Fruit fly (Drosophila melanogaster) whole organism, embryonic: ENCODE measurements around the gene CG7766.
A peak's percentile ranks its signal among the peaks of the same experiment; 100 is the strongest.

Experiments
- Bgb ChIP-seq: fragments of 200-800 bp; sonication (Bioruptor generic); IDR thresholded peaks from 2 replicates; pipeline ENCODE4 v1.3.6; 2022; ENCODE audit warnings: missing biosample characterization, missing genetic modification characterization; ENCODE audit not compliant: partially characterized antibody
- Blimp-1 ChIP-seq: fragments of 200-800 bp; sonication (Bioruptor generic); optimal IDR thresholded peaks from 3 replicates; lab custom pipeline; 2018; ENCODE audit warnings: missing biosample characterization, missing genetic modification characterization, mild to moderate bottlenecking, moderate library complexity, missing genetic modification reagents
- BtbVII ChIP-seq: fragments of 200-800 bp; sonication (Bioruptor generic); optimal IDR thresholded peaks from 3 replicates; lab custom pipeline; 2017; ENCODE audit warnings: missing biosample characterization, mild to moderate bottlenecking, missing genetic modification characterization
- CG10366 ChIP-seq: fragments of 200-800 bp; sonication (Bioruptor generic); IDR thresholded peaks from 2 replicates; pipeline ENCODE4 v1.3.6; 2022; ENCODE audit warnings: missing biosample characterization, missing genetic modification characterization
- CG12659 ChIP-seq: fragments of 200-800 bp; sonication (Bioruptor generic); optimal IDR thresholded peaks from 3 replicates; lab custom pipeline; 2017; ENCODE audit warnings: mild to moderate bottlenecking, missing biosample characterization, missing genetic modification reagents, missing genetic modification characterization
- CG17186 ChIP-seq: fragments of 200-800 bp; sonication (Bioruptor generic); optimal IDR thresholded peaks from 3 replicates; lab custom pipeline; 2017; ENCODE audit warnings: missing biosample characterization, missing genetic modification reagents, missing genetic modification characterization
- CG17829 ChIP-seq: fragments of 200-800 bp; optimal IDR thresholded peaks from 2 replicates; lab custom pipeline; 2019; ENCODE audit warnings: missing biosample characterization, mild to moderate bottlenecking, missing genetic modification characterization, moderate library complexity
- CG17912 ChIP-seq: fragments of 200-800 bp; sonication (Bioruptor generic); optimal IDR thresholded peaks from 2 replicates; lab custom pipeline; 2018; ENCODE audit warnings: missing biosample characterization, mild to moderate bottlenecking, missing genetic modification characterization
- CG2678 ChIP-seq: fragments of 200-800 bp; sonication (Bioruptor generic); optimal IDR thresholded peaks from 3 replicates; lab custom pipeline; 2019; ENCODE audit warnings: missing biosample characterization, mild to moderate bottlenecking, missing genetic modification characterization, moderate library complexity
- CG31441 ChIP-seq: fragments of 200-800 bp; sonication (Bioruptor generic); IDR thresholded peaks from 2 replicates; pipeline ENCODE4 v1.3.6; 2022; ENCODE audit warnings: missing biosample characterization, missing genetic modification characterization
- CG34224 ChIP-seq: fragments of 200-800 bp; sonication (Bioruptor generic); IDR thresholded peaks from 3 replicates; pipeline ENCODE4 v1.3.6; 2022; ENCODE audit warnings: missing biosample characterization, missing genetic modification characterization; ENCODE audit not compliant: partially characterized antibody
- CG3838 ChIP-seq: fragments of 200-800 bp; sonication (Bioruptor generic); optimal IDR thresholded peaks from 3 replicates; lab custom pipeline; 2016; ENCODE audit warnings: missing biosample characterization, missing genetic modification characterization
- CG4730 ChIP-seq: fragments of 200-800 bp; sonication (Bioruptor generic); IDR thresholded peaks from 2 replicates; pipeline ENCODE4 v1.3.6; 2022; ENCODE audit warnings: missing biosample characterization, missing genetic modification characterization
- CG6272 ChIP-seq: fragments of 200-800 bp; sonication (Bioruptor generic); IDR thresholded peaks from 2 replicates; pipeline ENCODE4 v1.3.6; 2022; ENCODE audit warnings: missing biosample characterization, missing genetic modification characterization
- CG7928 ChIP-seq: fragments of 200-800 bp; sonication (Bioruptor generic); optimal IDR thresholded peaks from 2 replicates; lab custom pipeline; 2017; ENCODE audit warnings: missing biosample characterization, mild to moderate bottlenecking, missing genetic modification characterization
- CG9437 ChIP-seq: fragments of 200-800 bp; sonication (Bioruptor generic); optimal IDR thresholded peaks from 2 replicates; lab custom pipeline; 2018; ENCODE audit warnings: missing biosample characterization, mild to moderate bottlenecking, missing genetic modification characterization
- CG9797 ChIP-seq: fragments of 200-800 bp; sonication (Bioruptor generic); optimal IDR thresholded peaks from 3 replicates; lab custom pipeline; 2018; ENCODE audit warnings: missing biosample characterization, mild to moderate bottlenecking, missing genetic modification characterization
- Elba2 ChIP-seq: fragments of 200-800 bp; sonication (Bioruptor generic); optimal IDR thresholded peaks from 3 replicates; lab custom pipeline; 2016; ENCODE audit warnings: missing biosample characterization, missing genetic modification characterization
- Hey ChIP-seq: fragments of 200-800 bp; sonication (Bioruptor generic); optimal IDR thresholded peaks from 3 replicates; lab custom pipeline; 2018; ENCODE audit warnings: missing biosample characterization, mild to moderate bottlenecking, missing genetic modification characterization
- Hr3 ChIP-seq: fragments of 200-800 bp; sonication (Bioruptor generic); optimal IDR thresholded peaks from 3 replicates; lab custom pipeline; 2016; ENCODE audit warnings: missing biosample characterization, missing genetic modification characterization
- Hr39 ChIP-seq: fragments of >200 bp; optimal IDR thresholded peaks from 2 replicates; lab custom pipeline; 2017
- Jarid2 ChIP-seq: fragments of 200-800 bp; sonication (Bioruptor generic); optimal IDR thresholded peaks from 3 replicates; lab custom pipeline; 2017; ENCODE audit warnings: mild to moderate bottlenecking, missing biosample characterization, missing genetic modification reagents, missing genetic modification characterization
- Kr ChIP-seq: fragments of 200-800 bp; sonication (Bioruptor generic); optimal IDR thresholded peaks from 2 replicates; lab custom pipeline; 2017; ENCODE audit warnings: missing biosample characterization, mild to moderate bottlenecking, missing genetic modification characterization
- MESR4 ChIP-seq: fragments of 200-800 bp; sonication (Bioruptor generic); optimal IDR thresholded peaks from 2 replicates; lab custom pipeline; 2018; ENCODE audit warnings: missing biosample characterization, mild to moderate bottlenecking, missing genetic modification characterization, moderate library complexity
- Rx ChIP-seq: fragments of 200-800 bp; sonication (Bioruptor generic); IDR thresholded peaks from 2 replicates; pipeline ENCODE4 v1.3.6; 2022; ENCODE audit warnings: missing biosample characterization, missing genetic modification characterization
- Sin3A ChIP-seq: fragments of >200 bp; optimal IDR thresholded peaks from 2 replicates; lab custom pipeline; 2018
- Tbp ChIP-seq: fragments of >200 bp; optimal IDR thresholded peaks from 2 replicates; lab custom pipeline; 2018; ENCODE audit warnings: missing biosample characterization, missing genetic modification characterization
- Vsx1 ChIP-seq: fragments of 200-800 bp; sonication (Bioruptor generic); optimal IDR thresholded peaks from 2 replicates; lab custom pipeline; 2017; ENCODE audit warnings: missing biosample characterization, mild to moderate bottlenecking, missing genetic modification characterization, missing genetic modification reagents
- amos ChIP-seq: fragments of 200-800 bp; sonication (Bioruptor generic); IDR thresholded peaks from 2 replicates; pipeline ENCODE4 v1.3.6; 2022; ENCODE audit warnings: missing biosample characterization, missing genetic modification characterization; ENCODE audit not compliant: partially characterized antibody
- bab2 ChIP-seq: fragments of 200-800 bp; sonication (Bioruptor generic); optimal IDR thresholded peaks from 2 replicates; lab custom pipeline; 2016; ENCODE audit warnings: missing biosample characterization, missing genetic modification characterization
- bcd ChIP-seq: fragments of 200-800 bp; sonication (Bioruptor generic); optimal IDR thresholded peaks from 2 replicates; lab custom pipeline; 2017; ENCODE audit warnings: missing biosample characterization, mild to moderate bottlenecking, missing genetic modification characterization
- cas ChIP-seq: fragments of 200-800 bp; sonication (Bioruptor generic); IDR thresholded peaks from 2 replicates; pipeline ENCODE4 v1.3.6; 2022; ENCODE audit warnings: missing biosample characterization, missing genetic modification characterization
- crol ChIP-seq: fragments of 200-800 bp; sonication (Bioruptor generic); IDR thresholded peaks from 2 replicates; pipeline ENCODE4 v1.3.6; 2022; ENCODE audit warnings: missing biosample characterization, missing genetic modification characterization
- fd3F ChIP-seq: fragments of 200-800 bp; sonication (Bioruptor generic); optimal IDR thresholded peaks from 2 replicates; lab custom pipeline; 2018; ENCODE audit warnings: missing biosample characterization, mild to moderate bottlenecking, missing genetic modification characterization, moderate library complexity
- fd64A ChIP-seq: fragments of 200-800 bp; sonication (Bioruptor generic); optimal IDR thresholded peaks from 3 replicates; lab custom pipeline; 2018; ENCODE audit warnings: missing biosample characterization, mild to moderate bottlenecking, missing genetic modification characterization
- gcm ChIP-seq: fragments of 200-800 bp; sonication (Bioruptor generic); optimal IDR thresholded peaks from 2 replicates; lab custom pipeline; 2019; ENCODE audit warnings: missing biosample characterization, mild to moderate bottlenecking, missing genetic modification characterization, moderate library complexity
- lov ChIP-seq, 2 experiments: fragments of 200-800 bp in 1 of 2; fragments of >200 bp in 1 of 2; sonication (Bioruptor generic) in 1 of 2; IDR thresholded peaks in 1 of 2; optimal IDR thresholded peaks in 1 of 2; 2 replicates in 1 of 2; 3 replicates in 1 of 2; pipeline versions ENCODE4 v1.3.6 to Lab custom; 2017 to 2022; ENCODE audit warnings: missing biosample characterization in 1 of 2, missing genetic modification characterization in 1 of 2
- maf-S ChIP-seq: fragments of 200-800 bp; sonication (Bioruptor generic); optimal IDR thresholded peaks from 2 replicates; lab custom pipeline; 2016; ENCODE audit warnings: missing biosample characterization, missing genetic modification characterization
- otp ChIP-seq: fragments of 200-800 bp; sonication (Bioruptor generic); IDR thresholded peaks from 3 replicates; pipeline ENCODE4, ENCODE4 v1.3.6; 2022; ENCODE audit warnings: missing biosample characterization, missing genetic modification characterization
- prd ChIP-seq, 3 experiments: fragments of >200 bp in 2 of 3; fragments of 200-800 bp in 1 of 3; sonication (Bioruptor generic) in 1 of 3; optimal IDR thresholded peaks in 2 of 3; IDR thresholded peaks in 1 of 3; 2 replicates in 2 of 3; 3 replicates in 1 of 3; pipeline versions ENCODE4 v1.3.6 to Lab custom; 2017 to 2022; ENCODE audit warnings: missing biosample characterization in 1 of 3, missing genetic modification characterization in 1 of 3
- pros ChIP-seq: fragments of 200-800 bp; sonication (Bioruptor generic); optimal IDR thresholded peaks from 3 replicates; lab custom pipeline; 2019; ENCODE audit warnings: missing biosample characterization, mild to moderate bottlenecking, missing genetic modification characterization, moderate library complexity
- sc ChIP-seq, 3 experiments: fragments of >200 bp in 2 of 3; fragments of 200-800 bp in 1 of 3; sonication (Bioruptor generic) in 1 of 3; optimal IDR thresholded peaks; 2 replicates in 2 of 3; 3 replicates in 1 of 3; lab custom pipeline; 2017; ENCODE audit warnings: mild to moderate bottlenecking in 1 of 3, missing biosample characterization in 1 of 3, missing genetic modification characterization in 1 of 3, missing genetic modification reagents in 1 of 3
- seq ChIP-seq: fragments of 200-800 bp; sonication (Bioruptor generic); IDR thresholded peaks from 2 replicates; pipeline ENCODE4 v1.3.6; 2022; ENCODE audit warnings: missing biosample characterization, missing genetic modification characterization
- sisA ChIP-seq: fragments of 200-800 bp; sonication (Bioruptor generic); IDR thresholded peaks from 2 replicates; pipeline ENCODE4 v1.3.6; 2022; ENCODE audit warnings: missing biosample characterization, missing genetic modification characterization
- stwl ChIP-seq: fragments of 200-800 bp; sonication (Bioruptor generic); optimal IDR thresholded peaks from 3 replicates; lab custom pipeline; 2018; ENCODE audit warnings: missing biosample characterization, mild to moderate bottlenecking, missing genetic modification characterization, moderate library complexity
- trem ChIP-seq: fragments of 200-800 bp; optimal IDR thresholded peaks from 3 replicates; lab custom pipeline; 2019; ENCODE audit warnings: missing biosample characterization, mild to moderate bottlenecking, missing genetic modification characterization, moderate library complexity
- twi ChIP-seq: fragments of 200-800 bp; optimal IDR thresholded peaks from 2 replicates; lab custom pipeline; 2019; ENCODE audit warnings: missing biosample characterization, mild to moderate bottlenecking, missing genetic modification characterization, moderate library complexity
- zf30C ChIP-seq: fragments of 200-800 bp; sonication (Bioruptor generic); optimal IDR thresholded peaks from 3 replicates; lab custom pipeline; 2018; ENCODE audit warnings: missing biosample characterization, mild to moderate bottlenecking, missing genetic modification characterization

CG7766 gene

dm6 chrX:9127264-9128011 lies 23.9 kb upstream of the CG7766 start (continued):
- no peak for TF ChIP-seq Elba2 (GFP tag; lab: Kevin White, UChicago)
- no peak for TF ChIP-seq CG9797 (GFP tag; lab: Kevin White, UChicago)
- TF ChIP-seq CG9437 (GFP tag; lab: Kevin White, UChicago), result no peak
- TF ChIP-seq zf30C (GFP tag; lab: Kevin White, UChicago), result no peak
- no peak for TF ChIP-seq CG17829
- no peak for TF ChIP-seq Hr39
- TF ChIP-seq CG12659 (GFP tag; lab: Kevin White, UChicago), result no peak
- peak; percentile 95 for TF ChIP-seq pros (GFP tag; lab: Kevin White, UChicago)
- TF ChIP-seq bcd (GFP tag; lab: Kevin White, UChicago), result peak; percentile 17
- TF ChIP-seq gcm (GFP tag; lab: Kevin White, UChicago), result no peak
- TF ChIP-seq CG31441, result no peak
- TF ChIP-seq amos (GFP tag; lab: Robert Waterston, UW), result no peak
- TF ChIP-seq CG6272 (GFP tag; lab: Robert Waterston, UW), result no peak
- TF ChIP-seq Blimp-1 (GFP tag; lab: Kevin White, UChicago), result peak; percentile 9
- TF ChIP-seq CG3838 (GFP tag; lab: Kevin White, UChicago), result no peak
- TF ChIP-seq CG2678, result peak; percentile 37
- TF ChIP-seq bab2, result peak; percentile 7
- peak; percentile 33 for TF ChIP-seq twi (tag; lab: Kevin White, UChicago)
- no peak for TF ChIP-seq CG17186 (GFP tag; lab: Kevin White, UChicago)
- TF ChIP-seq CG10366 (GFP tag; lab: Robert Waterston, UW), result no peak
- TF ChIP-seq Hr3 (GFP tag; lab: Kevin White, UChicago), result no peak
- TF ChIP-seq seq (GFP tag; lab: Robert Waterston, UW), result no peak
- no peak for TF ChIP-seq CG34224 (GFP tag; lab: Robert Waterston, UW)
- no peak for TF ChIP-seq crol (GFP tag; lab: Robert Waterston, UW)
- no peak for TF ChIP-seq CG17912
- no peak for TF ChIP-seq lov (optimal IDR thresholded peaks at IDR 0.05; lab: Kevin White, UChicago)
- TF ChIP-seq lov (GFP tag; IDR thresholded peaks at IDR 0.05; lab: Robert Waterston, UW), result no peak
- TF ChIP-seq BtbVII (GFP tag; lab: Kevin White, UChicago), result no peak
- TF ChIP-seq otp, result no peak
- TF ChIP-seq Vsx1 (GFP tag; lab: Kevin White, UChicago), result no peak
- TF ChIP-seq CG4730, result no peak
- TF ChIP-seq fd64A (GFP tag; lab: Kevin White, UChicago), result no peak
- TF ChIP-seq fd3F (GFP tag; lab: Kevin White, UChicago), result no peak
- TF ChIP-seq Rx, result no peak
- TF ChIP-seq CG7928 (GFP tag; lab: Kevin White, UChicago), result no peak
- TF ChIP-seq stwl (tag; lab: Kevin White, UChicago), result no peak
- no peak for TF ChIP-seq prd (optimal IDR thresholded peaks at IDR 0.05; lab: Kevin White, UChicago)
- peak; percentile 64; the same call in 2 of the 3 replicates for TF ChIP-seq prd (GFP tag; IDR thresholded peaks at IDR 0.05; lab: Robert Waterston, UW)
- TF ChIP-seq sisA (GFP tag; lab: Robert Waterston, UW), result 0 out of 2 replicates have a peak, but pooled peaks have one; percentile 17
- no peak for TF ChIP-seq MESR4 (GFP tag; lab: Kevin White, UChicago)
- TF ChIP-seq maf-S (GFP tag; lab: Kevin White, UChicago), result no peak
- TF ChIP-seq Tbp, result no peak
- no peak for TF ChIP-seq sc (optimal IDR thresholded peaks at IDR 0.05; lab: Kevin White, UChicago)
- no peak for TF ChIP-seq sc (GFP tag; optimal IDR thresholded peaks at IDR 0.05; lab: Kevin White, UChicago)
- no peak for TF ChIP-seq Sin3A (lab: Kevin White, UChicago)
- no peak for TF ChIP-seq Hey (tag; lab: Kevin White, UChicago)
- TF ChIP-seq Kr (GFP tag; lab: Kevin White, UChicago), result peak; percentile 56
- no peak for TF ChIP-seq trem (tag; lab: Kevin White, UChicago)
- no peak for TF ChIP-seq Jarid2
- TF ChIP-seq Bgb (GFP tag; lab: Robert Waterston, UW), result no peak
- TF ChIP-seq cas (GFP tag; lab: Robert Waterston, UW), result no peak
